Worm (Caenorhabditis elegans): Measurements from ENCODE around the gene mpc-1.

Gene mpc-1

ce11 chrIII:4415135-4415534 lies 1.9 kb downstream of the mpc-1 start, which contains the start of gene R07E5.11:
R07E5.11 (minus strand) TSS chrIII:4415235.
- TF ChIP-seq ceh-82 (tag; optimal IDR thresholded peaks at IDR 0.05) (no peak), C34F6.9 (tag; optimal IDR thresholded peaks at IDR 0.05) (no peak), mdl-1 (tag; optimal IDR thresholded peaks at IDR 0.05) (no peak), dmd-4 (tag; optimal IDR thresholded peaks at IDR 0.05) (no peak), crh-2 (tag; optimal IDR thresholded peaks at IDR 0.05) (no peak), gmeb-1 (tag; optimal IDR thresholded peaks at IDR 0.05) (no peak), nhr-129 (tag; optimal IDR thresholded peaks at IDR 0.05) (no peak), ceh-16 (tag; optimal IDR thresholded peaks at IDR 0.05) (no peak), unc-39 (tag; optimal IDR thresholded peaks at IDR 0.05) (no peak), alr-1 (tag; optimal IDR thresholded peaks at IDR 0.05) (no peak), aly-2 (tag; optimal IDR thresholded peaks at IDR 0.05) (no peak)

- TF ChIP-seq lsy-2 (tag; optimal IDR thresholded peaks at IDR 0.05) (no peak), ztf-1 (GFP tag; conservative IDR thresholded peaks at IDR 0.05) (no peak), ceh-16 (tag; optimal IDR thresholded peaks at IDR 0.05) (no peak), peb-1 (tag; optimal IDR thresholded peaks at IDR 0.05) (no peak), lin-39 (tag; optimal IDR thresholded peaks at IDR 0.05) (no peak), ama-1 (optimal IDR thresholded peaks at IDR 0.05) (no peak), unc-62 (GFP tag; optimal IDR thresholded peaks at IDR 0.05) (no peak), mbf-1 (tag; optimal IDR thresholded peaks at IDR 0.05) (no peak), egl-27 (tag; optimal IDR thresholded peaks at IDR 0.05) (no peak), gmeb-1 (tag; optimal IDR thresholded peaks at IDR 0.05) (no peak), skn-1 (tag; optimal IDR thresholded peaks at IDR 0.05) (no peak), ceh-82 (tag; optimal IDR thresholded peaks at IDR 0.05) (no peak), nhr-12 (tag; optimal IDR thresholded peaks at IDR 0.05) (no peak), crh-2 (tag; optimal IDR thresholded peaks at IDR 0.05) (no peak), zag-1 (tag; optimal IDR thresholded peaks at IDR 0.05) (no peak), nhr-77 (tag; optimal IDR thresholded peaks at IDR 0.05) (no peak), nhr-129 (tag; optimal IDR thresholded peaks at IDR 0.05) (no peak), dmd-4 (tag; optimal IDR thresholded peaks at IDR 0.05) (no peak), elt-3 (tag; optimal IDR thresholded peaks at IDR 0.05) (no peak)
Observed at ce11 chrIII:4417956-4418355, 4.7 kb downstream of the mpc-1 start, which contains the start of the genes R07E5.19 and pdcd-2. R07E5.19 (minus strand) TSS chrIII:4418056. pdcd-2 (minus strand) TSS chrIII:4418057.

ce11 chrIII:4419117-4419978 lies 6.1 kb downstream of the mpc-1 start, which contains the start of the genes R07E5.7 and cku-80:
R07E5.7 (minus strand) TSS chrIII:4419167.
cku-80 (plus strand) TSS chrIII:4419848.
- no peak for TF ChIP-seq unc-39 (tag; optimal IDR thresholded peaks at IDR 0.05)
- TF ChIP-seq ceh-82 (tag; optimal IDR thresholded peaks at IDR 0.05), result no peak
- no peak for TF ChIP-seq Y55F3AM.14 (GFP tag; optimal IDR thresholded peaks at IDR 0.05)
- TF ChIP-seq lin-13 (GFP tag; optimal IDR thresholded peaks at IDR 0.05), result peak; percentile 52
- TF ChIP-seq elt-1 (tag; optimal IDR thresholded peaks at IDR 0.05), result no peak
- TF ChIP-seq nhr-25 (tag; optimal IDR thresholded peaks at IDR 0.05), result peak; percentile 20
- TF ChIP-seq sma-3 (GFP tag; optimal IDR thresholded peaks at IDR 0.05), result peak; percentile 67
- no peak for TF ChIP-seq sem-4 (tag; optimal IDR thresholded peaks at IDR 0.05)
- TF ChIP-seq snpc-4 (tag; optimal IDR thresholded peaks at IDR 0.05), result peak; percentile 58
- TF ChIP-seq peb-1 (tag; optimal IDR thresholded peaks at IDR 0.05), result no peak
- peak; percentile 88 for TF ChIP-seq gmeb-1 (tag; optimal IDR thresholded peaks at IDR 0.05)
- no peak for TF ChIP-seq nhr-237 (tag; optimal IDR thresholded peaks at IDR 0.05)
- TF ChIP-seq lsy-2 (tag; optimal IDR thresholded peaks at IDR 0.05), result peak; percentile 61 to 82
- TF ChIP-seq lin-11 (tag; optimal IDR thresholded peaks at IDR 0.05), result peak; percentile 43
- no peak for TF ChIP-seq fos-1 (tag; optimal IDR thresholded peaks at IDR 0.05)
- TF ChIP-seq nhr-129 (tag; optimal IDR thresholded peaks at IDR 0.05), result peak; percentile 38
- no peak for TF ChIP-seq ztf-4 (tag; optimal IDR thresholded peaks at IDR 0.05)
- no peak for TF ChIP-seq blmp-1 (tag; optimal IDR thresholded peaks at IDR 0.05; ENCODE audit: insufficient read depth)
- peak; percentile 38 for TF ChIP-seq nhr-21 (tag; optimal IDR thresholded peaks at IDR 0.05)
- TF ChIP-seq nhr-11 (tag; optimal IDR thresholded peaks at IDR 0.05), result no peak
- TF ChIP-seq unc-62 (GFP tag; optimal IDR thresholded peaks at IDR 0.05), result no peak
- TF ChIP-seq elt-3 (tag; optimal IDR thresholded peaks at IDR 0.05), result no peak
- TF ChIP-seq dmd-4 (tag; optimal IDR thresholded peaks at IDR 0.05), result no peak
- TF ChIP-seq unc-55 (GFP tag; optimal IDR thresholded peaks at IDR 0.05), result peak; percentile 62
- peak; percentile 59 for TF ChIP-seq F13H6.1 (tag; optimal IDR thresholded peaks at IDR 0.05)
- TF ChIP-seq mab-5 (tag; optimal IDR thresholded peaks at IDR 0.05), result peak; percentile 6
- no peak for TF ChIP-seq lin-39 (tag; optimal IDR thresholded peaks at IDR 0.05)
- no peak for TF ChIP-seq nhr-12 (tag; optimal IDR thresholded peaks at IDR 0.05)
- no peak for TF ChIP-seq ZK546.5 (tag; optimal IDR thresholded peaks at IDR 0.05)
- no peak for TF ChIP-seq skn-1 (tag; optimal IDR thresholded peaks at IDR 0.05)
- no peak for TF ChIP-seq R02D3.7 (tag; optimal IDR thresholded peaks at IDR 0.05)
- no peak for TF ChIP-seq zag-1 (tag; optimal IDR thresholded peaks at IDR 0.05)
- TF ChIP-seq egl-27 (tag; optimal IDR thresholded peaks at IDR 0.05), result no peak
- TF ChIP-seq nhr-23 (tag; optimal IDR thresholded peaks at IDR 0.05), result no peak
- no peak for TF ChIP-seq mdl-1 (tag; optimal IDR thresholded peaks at IDR 0.05)
- no peak for TF ChIP-seq ztf-11 (tag; optimal IDR thresholded peaks at IDR 0.05)
- peak; percentile 61 for TF ChIP-seq sma-9 (GFP tag; optimal IDR thresholded peaks at IDR 0.05)
- no peak for TF ChIP-seq sma-9 (tag; optimal IDR thresholded peaks at IDR 0.05)

All from whole organism, L2 larva.